Worm (Caenorhabditis elegans) whole organism, L3 larva: ENCODE results near the gene slc-25A10.

Experiments
- R02D3.7 ChIP-seq: fragments of 150-350 bp; optimal IDR thresholded peaks from 2 replicates; lab custom pipeline; 2014; ENCODE audit warnings: missing biosample characterization, missing genetic modification characterization
- ZK546.5 ChIP-seq: sonication (generic microtip); optimal IDR thresholded peaks from 2 replicates; lab custom pipeline; 2017; ENCODE audit warnings: missing biosample characterization, missing genetic modification characterization
- aly-2 ChIP-seq: fragments of 150-350 bp; optimal IDR thresholded peaks from 2 replicates; lab custom pipeline; 2014; ENCODE audit warnings: missing biosample characterization, missing genetic modification characterization
- ama-1 ChIP-seq: fragments of 150-350 bp; optimal IDR thresholded peaks from 2 replicates; lab custom pipeline; 2018
- ceh-16 ChIP-seq: sonication (generic microtip); optimal IDR thresholded peaks from 2 replicates; lab custom pipeline; 2017; ENCODE audit warnings: missing biosample characterization, missing genetic modification characterization
- ceh-28 ChIP-seq: fragments of 150-350 bp; optimal IDR thresholded peaks from 2 replicates; lab custom pipeline; 2014; ENCODE audit warnings: missing biosample characterization, missing genetic modification reagents, missing genetic modification characterization
- ceh-9 ChIP-seq: sonication (generic microtip); optimal IDR thresholded peaks from 2 replicates; lab custom pipeline; 2018; ENCODE audit warnings: missing biosample characterization, missing genetic modification characterization
- daf-12 ChIP-seq: fragments of 150-350 bp; optimal IDR thresholded peaks from 2 replicates; lab custom pipeline; 2014; ENCODE audit warnings: missing biosample characterization, missing genetic modification reagents, missing genetic modification characterization
- egl-27 ChIP-seq: sonication (generic microtip); optimal IDR thresholded peaks from 4 replicates; lab custom pipeline; 2017; ENCODE audit warnings: missing biosample characterization, missing genetic modification reagents, missing genetic modification characterization
- egl-5 ChIP-seq: fragments of 150-350 bp; optimal IDR thresholded peaks from 2 replicates; lab custom pipeline; 2017; ENCODE audit warnings: missing biosample characterization, missing genetic modification reagents, missing genetic modification characterization, inconsistent platforms
- elt-1 ChIP-seq: fragments of 150-350 bp; optimal IDR thresholded peaks from 2 replicates; lab custom pipeline; 2014; ENCODE audit warnings: missing biosample characterization, missing genetic modification characterization
- elt-2 ChIP-seq: sonication (generic microtip); optimal IDR thresholded peaks from 2 replicates; lab custom pipeline; 2016; ENCODE audit warnings: missing genetic modification reagents, mild to moderate bottlenecking, missing genetic modification characterization, missing compliant biosample characterization
- elt-3 ChIP-seq, 3 experiments: fragments of 150-350 bp in 1 of 3; sonication (generic microtip) in 2 of 3; optimal IDR thresholded peaks; 2 replicates in 2 of 3; 4 replicates in 1 of 3; lab custom pipeline; 2014 to 2017; ENCODE audit warnings: missing biosample characterization in 3 of 3, missing genetic modification characterization in 3 of 3
- eor-1 ChIP-seq, 2 experiments: fragments of 150-350 bp; optimal IDR thresholded peaks; 2 replicates each; lab custom pipeline; 2014 to 2018; ENCODE audit warnings: missing biosample characterization in 2 of 2, missing genetic modification characterization in 2 of 2
- fkh-10 ChIP-seq: sonication (generic microtip); optimal IDR thresholded peaks from 2 replicates; lab custom pipeline; 2017; ENCODE audit warnings: missing biosample characterization, missing genetic modification reagents, missing genetic modification characterization
- fkh-2 ChIP-seq: fragments of 150-350 bp; optimal IDR thresholded peaks from 2 replicates; lab custom pipeline; 2014; ENCODE audit warnings: missing biosample characterization, missing genetic modification reagents, missing genetic modification characterization
- fos-1 ChIP-seq: fragments of 150-350 bp; optimal IDR thresholded peaks from 2 replicates; lab custom pipeline; 2014; ENCODE audit warnings: missing biosample characterization, missing genetic modification characterization
- hmg-11 ChIP-seq: sonication (generic microtip); optimal IDR thresholded peaks from 2 replicates; lab custom pipeline; 2016; ENCODE audit warnings: missing genetic modification characterization, missing compliant biosample characterization
- jun-1 ChIP-seq: fragments of 150-350 bp; optimal IDR thresholded peaks from 2 replicates; lab custom pipeline; 2014; ENCODE audit warnings: missing biosample characterization, missing genetic modification reagents, missing genetic modification characterization
- lin-15B ChIP-seq: fragments of 150-350 bp; optimal IDR thresholded peaks from 2 replicates; lab custom pipeline; 2014; ENCODE audit warnings: missing biosample characterization, missing genetic modification characterization
- lin-39 ChIP-seq: fragments of 150-350 bp; optimal IDR thresholded peaks from 2 replicates; lab custom pipeline; 2018; ENCODE audit warnings: missing biosample characterization, missing genetic modification reagents, missing genetic modification characterization
- lsy-12 ChIP-seq: sonication (generic microtip); optimal IDR thresholded peaks from 2 replicates; lab custom pipeline; 2016; ENCODE audit warnings: mild to moderate bottlenecking, missing genetic modification characterization, missing compliant biosample characterization
- mdl-1 ChIP-seq: fragments of 150-350 bp; optimal IDR thresholded peaks from 2 replicates; lab custom pipeline; 2014; ENCODE audit warnings: missing biosample characterization, missing genetic modification characterization
- mml-1 ChIP-seq: fragments of 150-350 bp; sonication (generic microtip); optimal IDR thresholded peaks from 3 replicates; lab custom pipeline; 2014; ENCODE audit warnings: missing biosample characterization, missing genetic modification characterization
- nfya-1 ChIP-seq: sonication (generic microtip); optimal IDR thresholded peaks from 2 replicates; lab custom pipeline; 2017; ENCODE audit warnings: missing genetic modification characterization, mild to moderate bottlenecking, missing compliant biosample characterization, antibody characterized with exemption, moderate library complexity; ENCODE audit not compliant: insufficient read depth
- nhr-11 ChIP-seq: fragments of 150-350 bp; optimal IDR thresholded peaks from 2 replicates; lab custom pipeline; 2014; ENCODE audit warnings: missing biosample characterization, missing genetic modification characterization
- nhr-12 ChIP-seq: fragments of 150-350 bp; optimal IDR thresholded peaks from 2 replicates; lab custom pipeline; 2014; ENCODE audit warnings: missing biosample characterization, missing genetic modification characterization
- nhr-23 ChIP-seq: fragments of 150-350 bp; optimal IDR thresholded peaks from 2 replicates; lab custom pipeline; 2014; ENCODE audit warnings: missing biosample characterization, missing genetic modification reagents, missing genetic modification characterization
- nhr-237 ChIP-seq: fragments of 150-350 bp; optimal IDR thresholded peaks from 2 replicates; lab custom pipeline; 2014; ENCODE audit warnings: missing biosample characterization, missing genetic modification characterization
- nhr-25 ChIP-seq: sonication (generic microtip); optimal IDR thresholded peaks from 2 replicates; lab custom pipeline; 2017; ENCODE audit warnings: missing biosample characterization, missing genetic modification characterization
- nhr-28 ChIP-seq: fragments of 150-350 bp; optimal IDR thresholded peaks from 2 replicates; lab custom pipeline; 2014; ENCODE audit warnings: missing biosample characterization, missing genetic modification characterization
- nhr-43 ChIP-seq: sonication (generic microtip); optimal IDR thresholded peaks from 2 replicates; lab custom pipeline; 2016; ENCODE audit warnings: mild to moderate bottlenecking, missing genetic modification characterization, missing compliant biosample characterization; ENCODE audit not compliant: poor library complexity, severe bottlenecking
- nhr-67 ChIP-seq: fragments of 150-350 bp; optimal IDR thresholded peaks from 2 replicates; lab custom pipeline; 2014; ENCODE audit warnings: missing biosample characterization, missing genetic modification characterization
- nhr-76 ChIP-seq: fragments of 150-350 bp; sonication (generic microtip); optimal IDR thresholded peaks from 5 replicates; lab custom pipeline; 2014; ENCODE audit warnings: missing biosample characterization, missing genetic modification characterization
- nhr-77 ChIP-seq: fragments of 150-350 bp; optimal IDR thresholded peaks from 2 replicates; lab custom pipeline; 2014; ENCODE audit warnings: missing biosample characterization, missing genetic modification characterization
- pha-4 ChIP-seq: fragments of 150-350 bp; optimal IDR thresholded peaks from 2 replicates; lab custom pipeline; 2014; ENCODE audit warnings: missing biosample characterization, missing genetic modification reagents, missing genetic modification characterization
- pqm-1 ChIP-seq: fragments of 150-350 bp; optimal IDR thresholded peaks from 2 replicates; lab custom pipeline; 2017; ENCODE audit warnings: missing biosample characterization, missing genetic modification characterization, inconsistent platforms
- sea-2 ChIP-seq: fragments of 150-350 bp; sonication (generic microtip); optimal IDR thresholded peaks from 4 replicates; lab custom pipeline; 2014; ENCODE audit warnings: missing biosample characterization, missing genetic modification reagents, missing genetic modification characterization
- skn-1 ChIP-seq: fragments of 150-350 bp; optimal IDR thresholded peaks from 2 replicates; lab custom pipeline; 2014; ENCODE audit warnings: missing biosample characterization, missing genetic modification characterization
- snpc-4 ChIP-seq: fragments of 150-350 bp; optimal IDR thresholded peaks from 2 replicates; lab custom pipeline; 2014; ENCODE audit warnings: missing biosample characterization, missing genetic modification characterization
- tbx-2 ChIP-seq: sonication (generic microtip); optimal IDR thresholded peaks from 2 replicates; lab custom pipeline; 2016; ENCODE audit warnings: mild to moderate bottlenecking, missing genetic modification characterization, missing compliant biosample characterization
- unc-39 ChIP-seq: sonication (generic microtip); optimal IDR thresholded peaks from 4 replicates; lab custom pipeline; 2017; ENCODE audit warnings: missing biosample characterization, missing genetic modification characterization
- unc-62 ChIP-seq: fragments of 150-350 bp; sonication (generic microtip); optimal IDR thresholded peaks from 4 replicates; lab custom pipeline; 2014; ENCODE audit warnings: missing biosample characterization, missing genetic modification reagents, missing genetic modification characterization
- zag-1 ChIP-seq: fragments of 150-350 bp; optimal IDR thresholded peaks from 2 replicates; lab custom pipeline; 2014; ENCODE audit warnings: missing biosample characterization, missing genetic modification characterization
- ztf-11 ChIP-seq: fragments of 150-350 bp; optimal IDR thresholded peaks from 2 replicates; lab custom pipeline; 2014; ENCODE audit warnings: missing biosample characterization, missing genetic modification characterization
- ztf-4 ChIP-seq: fragments of 150-350 bp; optimal IDR thresholded peaks from 2 replicates; lab custom pipeline; 2014; ENCODE audit warnings: missing biosample characterization, missing genetic modification characterization

Gene slc-25A10

ce11 chrX:6741532-6741931 lies 16.1 kb upstream of the slc-25A10 start:
- no peak for TF ChIP-seq unc-39 (tag; lab: Kevin White, UChicago)
- TF ChIP-seq fos-1 = no peak
- TF ChIP-seq ceh-9 (tag; lab: Kevin White, UChicago) = no peak
- TF ChIP-seq elt-2 (tag; lab: Kevin White, UChicago) = no peak
- no peak for TF ChIP-seq jun-1 (tag; lab: Kevin White, UChicago)
- no peak for TF ChIP-seq fkh-10 (GFP tag; lab: Kevin White, UChicago)
- no peak for TF ChIP-seq nhr-67 (tag; lab: Kevin White, UChicago)
- no peak for TF ChIP-seq nhr-12 (tag; lab: Kevin White, UChicago)
- TF ChIP-seq R02D3.7 (tag; lab: Kevin White, UChicago) = no peak
- peak; percentile 97 for TF ChIP-seq nhr-25
- TF ChIP-seq nfya-1 (tag; lab: Kevin White, UChicago) = peak; percentile 47
- no peak for TF ChIP-seq sea-2
- TF ChIP-seq pha-4 (tag; lab: Kevin White, UChicago) = no peak
- TF ChIP-seq mml-1 = peak; percentile 32
- TF ChIP-seq zag-1 (tag; lab: Kevin White, UChicago) = no peak
- no peak for TF ChIP-seq lin-39 (tag; lab: Kevin White, UChicago)
- TF ChIP-seq skn-1 (tag; lab: Kevin White, UChicago) = no peak
- TF ChIP-seq aly-2 (tag; lab: Kevin White, UChicago) = no peak
- TF ChIP-seq ceh-16 (tag; lab: Kevin White, UChicago) = no peak
- no peak for TF ChIP-seq egl-5 (tag; lab: Kevin White, UChicago)
- no peak for TF ChIP-seq lsy-12 (tag; lab: Kevin White, UChicago)
- TF ChIP-seq nhr-237 (tag; lab: Kevin White, UChicago) = no peak
- TF ChIP-seq ama-1 = peak; percentile 57
- peak; percentile 95 for TF ChIP-seq nhr-43 (tag; lab: Kevin White, UChicago)
- TF ChIP-seq daf-12 (tag; lab: Kevin White, UChicago) = no peak
- no peak for TF ChIP-seq pqm-1
- TF ChIP-seq ztf-4 (tag; lab: Kevin White, UChicago) = no peak
- TF ChIP-seq tbx-2 = no peak
- no peak for TF ChIP-seq lin-15B (tag; lab: Kevin White, UChicago)
- TF ChIP-seq nhr-28 = no peak
- TF ChIP-seq ZK546.5 = no peak
- no peak for TF ChIP-seq snpc-4
- no peak for TF ChIP-seq hmg-11 (tag; lab: Kevin White, UChicago)
- TF ChIP-seq nhr-11 (tag; lab: Kevin White, UChicago) = no peak
- peak; percentile 79 for TF ChIP-seq unc-62
- peak in 1 of 3 experiments; percentile 23 for TF ChIP-seq elt-3 (tag; optimal IDR thresholded peaks at IDR 0.05; lab: Kevin White, UChicago)
- no peak for TF ChIP-seq fkh-2 (tag; lab: Kevin White, UChicago)
- TF ChIP-seq eor-1 (tag; optimal IDR thresholded peaks at IDR 0.05; lab: Kevin White, UChicago) = no peak
- no peak for TF ChIP-seq nhr-77
- peak; percentile 96 for TF ChIP-seq nhr-23
- TF ChIP-seq mdl-1 (tag; lab: Kevin White, UChicago) = peak; percentile 66
- no peak for TF ChIP-seq ceh-28 (tag; lab: Kevin White, UChicago)
- TF ChIP-seq nhr-76 (tag; lab: Kevin White, UChicago) = no peak
- TF ChIP-seq elt-1 (tag; lab: Kevin White, UChicago) = no peak

- no peak for TF ChIP-seq mdl-1 (tag; lab: Kevin White, UChicago)
- peak; percentile 76 for TF ChIP-seq nhr-11 (tag; lab: Kevin White, UChicago)
- peak; percentile 81 for TF ChIP-seq pha-4 (tag; lab: Kevin White, UChicago)
- no peak for TF ChIP-seq zag-1 (tag; lab: Kevin White, UChicago)
- TF ChIP-seq eor-1 (tag; optimal IDR thresholded peaks at IDR 0.05; lab: Kevin White, UChicago) = no peak
- TF ChIP-seq egl-5 (tag; lab: Kevin White, UChicago) = peak; percentile 22
- TF ChIP-seq elt-3 (tag; optimal IDR thresholded peaks at IDR 0.05; lab: Kevin White, UChicago) = no peak
- peak; percentile 19 for TF ChIP-seq ceh-28 (tag; lab: Kevin White, UChicago)
- TF ChIP-seq nhr-25 = no peak
- no peak for TF ChIP-seq ztf-11 (tag; lab: Kevin White, UChicago)
- TF ChIP-seq egl-27 (tag; lab: Kevin White, UChicago) = no peak
- peak; percentile 61 for TF ChIP-seq nhr-43 (tag; lab: Kevin White, UChicago)
- TF ChIP-seq hmg-11 (tag; lab: Kevin White, UChicago) = no peak
- peak; percentile 78 for TF ChIP-seq mml-1
- no peak for TF ChIP-seq fkh-10 (GFP tag; lab: Kevin White, UChicago)
Measured at ce11 chrX:6740983-6741365, 15.5 kb upstream of the slc-25A10 start.
